Fruit fly (Drosophila melanogaster) whole organism: Measurements from ENCODE around the gene Trf.

Experiments
- CG8478 ChIP-seq: fragments of >200 bp; optimal IDR thresholded peaks from 2 replicates; lab custom pipeline; 2018; ENCODE audit warnings: inconsistent platforms
- Dll ChIP-seq: fragments of >200 bp; optimal IDR thresholded peaks from 2 replicates; lab custom pipeline; 2017
- EcR ChIP-seq, 2 experiments: fragments of >200 bp; optimal IDR thresholded peaks; 2 replicates each; lab custom pipeline; 2017; ENCODE audit warnings: missing biosample characterization in 2 of 2, missing genetic modification characterization in 2 of 2, missing genetic modification reagents in 2 of 2
- pan ChIP-seq: fragments of >200 bp; optimal IDR thresholded peaks from 2 replicates; lab custom pipeline; 2017
- psq ChIP-seq: fragments of >200 bp; optimal IDR thresholded peaks from 2 replicates; lab custom pipeline; 2017
- usp ChIP-seq: fragments of >200 bp; optimal IDR thresholded peaks from 2 replicates; lab custom pipeline; 2017; ENCODE audit warnings: missing biosample characterization, missing genetic modification characterization, mixed read lengths

Gene Trf

DNA sequence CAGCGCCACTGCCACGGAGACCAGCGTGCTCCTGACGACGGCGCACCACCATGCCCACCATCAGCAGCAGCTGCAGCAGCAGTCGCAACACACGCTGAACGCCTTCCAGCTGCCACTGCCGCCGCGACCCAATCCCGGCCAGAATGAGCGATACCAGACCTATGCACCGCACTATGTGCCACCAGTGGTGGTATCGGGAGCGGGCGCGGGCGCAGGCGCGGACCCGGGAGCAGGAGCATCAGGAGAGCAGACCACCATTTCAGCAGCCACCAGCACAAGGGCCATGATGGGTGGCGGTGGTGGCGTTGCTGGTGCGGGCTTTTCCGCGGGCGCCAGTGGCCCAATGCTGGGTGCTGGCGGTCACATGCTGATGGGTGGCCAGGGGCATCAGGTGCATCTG, 30.4 kb downstream of the Trf start:
- no peak for TF ChIP-seq Dll (lab: Kevin White, UChicago)
- no peak for TF ChIP-seq usp (GFP tag; lab: Kevin White, UChicago)
- no peak for TF ChIP-seq EcR (GFP tag; optimal IDR thresholded peaks at IDR 0.05; lab: Kevin White, UChicago)
- no peak for TF ChIP-seq CG8478 (lab: Kevin White, UChicago)
- peak; percentile 46 for TF ChIP-seq pan (lab: Kevin White, UChicago)
- no peak for TF ChIP-seq psq (lab: Kevin White, UChicago)

dm6 chr2L:8104094-8104493, 31.4 kb downstream of the Trf start:
- TF ChIP-seq EcR (GFP tag; optimal IDR thresholded peaks at IDR 0.05; lab: Kevin White, UChicago) (no peak), CG8478 (lab: Kevin White, UChicago) (peak; percentile 49)

- TF ChIP-seq usp (GFP tag; lab: Kevin White, UChicago): no peak
- no peak for TF ChIP-seq EcR (GFP tag; optimal IDR thresholded peaks at IDR 0.05; lab: Kevin White, UChicago)
- no peak for TF ChIP-seq pan (lab: Kevin White, UChicago)
- no peak for TF ChIP-seq CG8478 (lab: Kevin White, UChicago)
- TF ChIP-seq Dll (lab: Kevin White, UChicago): no peak
- no peak for TF ChIP-seq psq (lab: Kevin White, UChicago)
Observed at dm6 chr2L:8104706-8105105, 32.0 kb downstream of the Trf start.

dm6 chr2L:8110549-8111438, 38.1 kb downstream of the Trf start:
- TF ChIP-seq psq (lab: Kevin White, UChicago): no peak
- no peak for TF ChIP-seq EcR (GFP tag; optimal IDR thresholded peaks at IDR 0.05; lab: Kevin White, UChicago)
- TF ChIP-seq Dll (lab: Kevin White, UChicago): no peak
- TF ChIP-seq pan (lab: Kevin White, UChicago): no peak
- TF ChIP-seq usp (GFP tag; lab: Kevin White, UChicago): no peak
- no peak for TF ChIP-seq CG8478 (lab: Kevin White, UChicago)

DNA sequence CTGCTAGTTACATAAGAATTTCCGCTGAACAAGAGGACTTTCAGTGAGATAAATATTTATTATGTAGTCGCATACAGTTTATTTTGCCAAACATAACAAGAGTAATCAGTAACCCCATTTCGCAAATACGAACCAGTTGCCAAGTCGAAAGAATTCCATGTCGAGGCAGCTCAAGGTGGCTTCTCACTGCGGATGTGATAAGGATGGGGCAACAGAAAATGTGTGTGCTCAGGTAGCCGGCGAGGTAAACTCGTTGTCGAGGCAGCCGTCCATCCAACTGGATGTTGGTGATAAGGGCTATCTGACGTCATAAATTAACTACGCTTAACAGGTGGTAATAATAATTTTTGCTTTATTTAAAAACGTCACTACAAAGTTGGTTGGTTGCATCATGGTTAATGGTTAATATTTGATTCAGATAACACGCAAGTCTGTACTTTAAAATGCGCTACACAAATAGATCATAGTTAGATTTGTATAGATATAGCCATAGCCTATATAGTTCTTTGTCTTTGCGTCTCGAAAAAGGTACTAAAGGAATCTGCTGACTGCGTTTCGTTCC, 44.0 kb downstream of the Trf start:
- TF ChIP-seq CG8478 (lab: Kevin White, UChicago) (no peak), EcR (GFP tag; optimal IDR thresholded peaks at IDR 0.05; lab: Kevin White, UChicago) (no peak), psq (lab: Kevin White, UChicago) (no peak), Dll (lab: Kevin White, UChicago) (no peak), usp (GFP tag; lab: Kevin White, UChicago) (no peak), pan (lab: Kevin White, UChicago) (no peak)
